Fruit fly (Drosophila melanogaster): ENCODE results near the gene Task7.
A peak's percentile ranks its signal among the peaks of the same experiment; 100 is the strongest.

The Task7 gene

dm6 chr3R:9419300-9419652 is 7.2 kb upstream of the Task7 start (continued):
- no peak for TF ChIP-seq kni (GFP tag; optimal IDR thresholded peaks at IDR 0.05)
- TF ChIP-seq CG6272 (GFP tag; IDR thresholded peaks at IDR 0.05) = no peak
- TF ChIP-seq CG2712 (tag; optimal IDR thresholded peaks at IDR 0.05) = no peak
- no peak for TF ChIP-seq shn (GFP tag; optimal IDR thresholded peaks at IDR 0.05)
- no peak for TF ChIP-seq CG7271 (tag; optimal IDR thresholded peaks at IDR 0.05)
- TF ChIP-seq Deaf1 (tag; optimal IDR thresholded peaks at IDR 0.05) = peak; percentile 85
- no peak for TF ChIP-seq crc (GFP tag; optimal IDR thresholded peaks at IDR 0.05)
- no peak for TF ChIP-seq kay (GFP tag; optimal IDR thresholded peaks at IDR 0.05)
- peak; percentile 44 for TF ChIP-seq HHEX (GFP tag; optimal IDR thresholded peaks at IDR 0.05)
- peak; percentile 43 for TF ChIP-seq gro (GFP tag; optimal IDR thresholded peaks at IDR 0.05)
- TF ChIP-seq mam (GFP tag; optimal IDR thresholded peaks at IDR 0.05) = no peak
- TF ChIP-seq CG18476 (GFP tag; optimal IDR thresholded peaks at IDR 0.05) = no peak
- no peak for TF ChIP-seq D19A (tag; optimal IDR thresholded peaks at IDR 0.05)
- TF ChIP-seq ase (GFP tag; IDR thresholded peaks at IDR 0.05) = no peak
- TF ChIP-seq Dfd (GFP tag; optimal IDR thresholded peaks at IDR 0.05) = no peak
- no peak for TF ChIP-seq CG15479 (GFP tag; optimal IDR thresholded peaks at IDR 0.05)
- TF ChIP-seq Dbx (GFP tag; IDR thresholded peaks at IDR 0.05) = no peak
- no peak for TF ChIP-seq CG12391 (tag; optimal IDR thresholded peaks at IDR 0.05)
- no peak for TF ChIP-seq NfI (GFP tag; optimal IDR thresholded peaks at IDR 0.05)
- peak; percentile 21 for TF ChIP-seq B-H2 (GFP tag; optimal IDR thresholded peaks at IDR 0.05)
- TF ChIP-seq Max (GFP tag; optimal IDR thresholded peaks at IDR 0.05) = peak; percentile 59
- TF ChIP-seq MTF-1 (GFP tag; optimal IDR thresholded peaks at IDR 0.05; ENCODE audit: borderline replicate concordance) = peak; percentile 49
- no peak for TF ChIP-seq run (tag; optimal IDR thresholded peaks at IDR 0.05)
- peak; percentile 23 for TF ChIP-seq Fer3 (tag; optimal IDR thresholded peaks at IDR 0.05)
- TF ChIP-seq CG2875 (GFP tag; optimal IDR thresholded peaks at IDR 0.05) = no peak
- no peak for TF ChIP-seq CG15601 (tag; optimal IDR thresholded peaks at IDR 0.05)
- TF ChIP-seq Usf (GFP tag; optimal IDR thresholded peaks at IDR 0.05) = no peak
- no peak for TF ChIP-seq CG11695 (GFP tag; IDR thresholded peaks at IDR 0.05)
- TF ChIP-seq CG18262 (tag; optimal IDR thresholded peaks at IDR 0.05) = no peak
- no peak for TF ChIP-seq exex (tag; optimal IDR thresholded peaks at IDR 0.05)
- TF ChIP-seq CG10431 (GFP tag; optimal IDR thresholded peaks at IDR 0.05) = no peak
- no peak for TF ChIP-seq Dip3 (GFP tag; optimal IDR thresholded peaks at IDR 0.05)
- no peak for TF ChIP-seq Myb (GFP tag; optimal IDR thresholded peaks at IDR 0.05)
- TF ChIP-seq Hand (GFP tag; optimal IDR thresholded peaks at IDR 0.05) = peak; percentile 25
- TF ChIP-seq CG31365 (tag; optimal IDR thresholded peaks at IDR 0.05) = peak; percentile 11
- TF ChIP-seq CG18599 (GFP tag; optimal IDR thresholded peaks at IDR 0.05) = peak; percentile 24
- TF ChIP-seq CG17912 (GFP tag; optimal IDR thresholded peaks at IDR 0.05) = no peak
- peak; percentile 83 for TF ChIP-seq onecut (GFP tag; IDR thresholded peaks at IDR 0.05)
- no peak for TF ChIP-seq CG6791 (GFP tag; IDR thresholded peaks at IDR 0.05; ENCODE audit: partially characterized antibody)
- peak; percentile 14 for TF ChIP-seq ftz-f1 (GFP tag; optimal IDR thresholded peaks at IDR 0.05)
- no peak for TF ChIP-seq CG12155 (GFP tag; optimal IDR thresholded peaks at IDR 0.05)
- no peak for TF ChIP-seq CG8281 (tag; optimal IDR thresholded peaks at IDR 0.05)
- no peak for TF ChIP-seq CG4424 (GFP tag; optimal IDR thresholded peaks at IDR 0.05)
- TF ChIP-seq CG16815 (GFP tag; optimal IDR thresholded peaks at IDR 0.05) = no peak
- TF ChIP-seq usp (GFP tag; optimal IDR thresholded peaks at IDR 0.05) = no peak
- TF ChIP-seq insv (GFP tag; optimal IDR thresholded peaks at IDR 0.05) = no peak
- TF ChIP-seq HLH3B (GFP tag; IDR thresholded peaks at IDR 0.05) = no peak
- no peak for TF ChIP-seq CG7963 (GFP tag; IDR thresholded peaks at IDR 0.05; ENCODE audit: partially characterized antibody)
- TF ChIP-seq CG15073 (GFP tag; optimal IDR thresholded peaks at IDR 0.05) = no peak
- TF ChIP-seq Vsx1 (GFP tag; optimal IDR thresholded peaks at IDR 0.05) = no peak
- TF ChIP-seq zfh1 (GFP tag; IDR thresholded peaks at IDR 0.05) = no peak
- TF ChIP-seq CG17328 (GFP tag; IDR thresholded peaks at IDR 0.05) = no peak

Data from whole organism, embryonic.